Worm (Caenorhabditis elegans): Measurements from ENCODE around the gene Y97E10AR.2.

DNA sequence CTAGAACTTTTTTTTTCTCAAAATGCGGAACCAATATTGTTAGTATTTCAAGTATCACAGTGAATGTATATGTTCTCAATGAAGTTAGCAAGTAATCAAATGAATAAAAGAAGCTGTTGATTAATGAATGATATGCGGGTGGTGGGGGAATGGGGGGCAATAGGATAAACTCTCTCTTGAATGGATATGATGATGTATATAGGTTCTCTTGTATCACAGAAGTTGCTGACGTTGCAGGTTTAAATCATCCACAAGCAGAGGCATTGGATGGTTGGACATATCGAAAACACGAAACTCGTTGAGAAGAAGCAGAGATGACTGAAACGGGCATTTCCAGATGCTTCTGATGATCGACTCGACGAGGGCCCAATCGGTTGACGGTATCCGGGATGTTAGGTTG, 43.6 kb downstream of the Y97E10AR.2 start:
- TF ChIP-seq fax-1 (tag; optimal IDR thresholded peaks at IDR 0.05) (no peak), fkh-10 (GFP tag; optimal IDR thresholded peaks at IDR 0.05) (no peak), hlh-6 (tag; optimal IDR thresholded peaks at IDR 0.05) (no peak), ceh-45 (GFP tag; IDR thresholded peaks at IDR 0.05) (no peak), che-1 (tag; optimal IDR thresholded peaks at IDR 0.05) (no peak), dmd-4 (tag; optimal IDR thresholded peaks at IDR 0.05; ENCODE audit: borderline replicate concordance) (no peak), lin-11 (tag; optimal IDR thresholded peaks at IDR 0.05) (no peak), ceh-22 (tag; optimal IDR thresholded peaks at IDR 0.05) (no peak), pha-4 (tag; optimal IDR thresholded peaks at IDR 0.05) (no peak), ceh-31 (tag; optimal IDR thresholded peaks at IDR 0.05) (no peak)
